Worm (Caenorhabditis elegans) whole organism, L1 larva: ENCODE data around the gene rpoa-49.

Experiments
- C04F5.9 ChIP-seq: sonication (generic microtip); optimal IDR thresholded peaks from 2 replicates; lab custom pipeline; 2016; ENCODE audit warnings: missing genetic modification characterization, missing compliant biosample characterization
- ceh-8 ChIP-seq: fragments of 200-800 bp; sonication (Bioruptor generic); optimal IDR thresholded peaks from 2 replicates; lab custom pipeline; 2018; ENCODE audit warnings: mild to moderate bottlenecking, missing genetic modification characterization, moderate library complexity, missing compliant biosample characterization
- dsc-1 ChIP-seq: sonication (generic microtip); optimal IDR thresholded peaks from 2 replicates; lab custom pipeline; 2016; ENCODE audit warnings: mild to moderate bottlenecking, missing genetic modification characterization, missing compliant biosample characterization
- efl-1 ChIP-seq, 4 experiments: fragments of 150-350 bp; optimal IDR thresholded peaks in 3 of 4; peaks in 1 of 4; 1 replicate in 1 of 4; 2 replicates in 3 of 4; lab custom pipeline; 2014; ENCODE audit warnings: missing biosample characterization in 2 of 4, missing genetic modification characterization in 2 of 4, missing genetic modification reagents in 2 of 4
- egl-13 ChIP-seq: sonication (generic microtip); optimal IDR thresholded peaks from 2 replicates; lab custom pipeline; 2016; ENCODE audit warnings: missing genotype, missing genetic modification reagents, missing genetic modification characterization, missing compliant biosample characterization
- egl-27 ChIP-seq, 2 experiments: fragments of 150-350 bp in 1 of 2; sonication (generic microtip); optimal IDR thresholded peaks; 3 replicates each; lab custom pipeline; 2017 to 2018; ENCODE audit warnings: missing biosample characterization in 2 of 2, missing genetic modification characterization in 2 of 2, missing genetic modification reagents in 2 of 2
- lin-39 ChIP-seq: fragments of 150-350 bp; optimal IDR thresholded peaks from 2 replicates; lab custom pipeline; 2014; ENCODE audit warnings: missing biosample characterization, missing genetic modification reagents, missing genetic modification characterization
- lir-3 ChIP-seq: sonication (generic microtip); optimal IDR thresholded peaks from 2 replicates; lab custom pipeline; 2016; ENCODE audit warnings: mild to moderate bottlenecking, missing genetic modification characterization, moderate library complexity, missing compliant biosample characterization; ENCODE audit not compliant: poor library complexity
- mdl-1 ChIP-seq, 2 experiments: fragments of 150-350 bp; optimal IDR thresholded peaks; 2 replicates each; lab custom pipeline; 2014 to 2017; ENCODE audit warnings: missing biosample characterization in 2 of 2, missing genetic modification characterization in 2 of 2, inconsistent platforms in 1 of 2
- nhr-12 ChIP-seq: sonication (generic microtip); optimal IDR thresholded peaks from 2 replicates; lab custom pipeline; 2017; ENCODE audit warnings: missing biosample characterization, missing genetic modification characterization
- nhr-237 ChIP-seq: fragments of 150-350 bp; optimal IDR thresholded peaks from 2 replicates; lab custom pipeline; 2014; ENCODE audit warnings: missing biosample characterization, missing genetic modification characterization
- sox-4 ChIP-seq: sonication (generic microtip); optimal IDR thresholded peaks from 2 replicates; lab custom pipeline; 2016; ENCODE audit warnings: missing genetic modification characterization, missing compliant biosample characterization
- ztf-11 ChIP-seq, 2 experiments: sonication (generic microtip); optimal IDR thresholded peaks; 2 replicates each; lab custom pipeline; 2016 to 2017; ENCODE audit warnings: missing genetic modification characterization in 2 of 2, missing biosample characterization in 1 of 2, missing compliant biosample characterization in 1 of 2

DNA sequence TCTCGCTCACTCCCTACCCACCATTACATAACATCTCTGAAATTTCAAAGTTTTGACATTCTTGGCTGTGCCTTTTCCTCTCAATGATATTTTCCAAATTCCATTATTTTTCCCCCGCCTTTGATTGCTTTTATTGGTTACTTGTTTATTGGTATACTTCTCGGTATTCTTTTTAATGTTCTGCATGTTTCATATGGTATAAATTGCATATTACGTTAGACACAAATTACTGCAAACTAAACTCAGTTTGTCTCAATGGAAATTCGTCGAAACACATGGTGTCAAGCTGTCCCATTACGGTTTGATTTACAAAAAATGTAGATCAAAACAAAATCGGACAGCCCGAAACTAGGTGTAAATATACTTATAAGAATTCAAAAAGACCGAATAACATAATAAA, 22.9 kb upstream of the rpoa-49 start:
- TF ChIP-seq sox-4 (tag; lab: Kevin White, UChicago) (no peak), lir-3 (tag; lab: Kevin White, UChicago) (no peak), ztf-11 (tag; optimal IDR thresholded peaks at IDR 0.05; lab: Kevin White, UChicago) (no peak), lin-39 (no peak), egl-27 (tag; optimal IDR thresholded peaks at IDR 0.05; lab: Kevin White, UChicago) (no peak), dsc-1 (tag; lab: Kevin White, UChicago) (no peak), efl-1 (optimal IDR thresholded peaks at IDR 0.05; lab: Kevin White, UChicago) (no peak), efl-1 (GFP tag; optimal IDR thresholded peaks at IDR 0.05 in 1 of 2; lab: Kevin White, UChicago) (peak in 1 of 2 experiments; percentile 80), nhr-237 (no peak), egl-13 (tag; lab: Kevin White, UChicago) (no peak), mdl-1 (tag; optimal IDR thresholded peaks at IDR 0.05; lab: Kevin White, UChicago) (no peak), nhr-12 (tag; lab: Kevin White, UChicago) (no peak), ceh-8 (GFP tag; lab: Kevin White, UChicago) (no peak), C04F5.9 (tag; lab: Kevin White, UChicago) (no peak)
